Fruit fly (Drosophila melanogaster) whole organism, embryonic: ENCODE measurements around the gene CG43618.

Experiments used
- B-H2 ChIP-seq: fragments of 200-800 bp; sonication (Bioruptor generic); optimal IDR thresholded peaks from 2 replicates; lab custom pipeline; 2018; ENCODE audit warnings: missing biosample characterization, mild to moderate bottlenecking, missing genetic modification characterization
- C15 ChIP-seq: fragments of 200-800 bp; sonication (Bioruptor generic); IDR thresholded peaks from 3 replicates; pipeline ENCODE4 v1.3.6; 2022; ENCODE audit warnings: missing biosample characterization, missing genetic modification characterization
- CG10565 ChIP-seq: fragments of 200-800 bp; sonication (Bioruptor generic); optimal IDR thresholded peaks from 3 replicates; lab custom pipeline; 2016; ENCODE audit warnings: missing biosample characterization, mild to moderate bottlenecking, missing genetic modification characterization
- CG11247 ChIP-seq: fragments of 200-800 bp; sonication (Bioruptor generic); IDR thresholded peaks from 2 replicates; pipeline ENCODE4 v1.3.6; 2022; ENCODE audit warnings: missing biosample characterization, missing genetic modification characterization
- CG11696 ChIP-seq: fragments of 200-800 bp; sonication (Bioruptor generic); IDR thresholded peaks from 2 replicates; pipeline ENCODE4 v1.3.6; 2022; ENCODE audit warnings: missing biosample characterization, missing genetic modification characterization
- CG16863 ChIP-seq: fragments of 200-800 bp; sonication (Bioruptor generic); optimal IDR thresholded peaks from 3 replicates; lab custom pipeline; 2016; ENCODE audit warnings: missing biosample characterization, missing genetic modification characterization
- CG17912 ChIP-seq: fragments of 200-800 bp; sonication (Bioruptor generic); optimal IDR thresholded peaks from 2 replicates; lab custom pipeline; 2018; ENCODE audit warnings: missing biosample characterization, mild to moderate bottlenecking, missing genetic modification characterization
- CG18764 ChIP-seq: fragments of 200-800 bp; sonication (Bioruptor generic); optimal IDR thresholded peaks from 3 replicates; lab custom pipeline; 2016; ENCODE audit warnings: missing biosample characterization, missing genetic modification characterization
- CG3065 ChIP-seq: fragments of 200-800 bp; sonication (Bioruptor generic); optimal IDR thresholded peaks from 2 replicates; lab custom pipeline; 2016; ENCODE audit warnings: missing biosample characterization, missing genetic modification characterization
- CG31365 ChIP-seq: fragments of 200-800 bp; sonication (Bioruptor generic); optimal IDR thresholded peaks from 2 replicates; lab custom pipeline; 2018; ENCODE audit warnings: missing biosample characterization, mild to moderate bottlenecking, missing genetic modification characterization
- CG3281 ChIP-seq: fragments of 200-800 bp; sonication (Bioruptor generic); optimal IDR thresholded peaks from 3 replicates; lab custom pipeline; 2017; ENCODE audit warnings: missing biosample characterization, mild to moderate bottlenecking, missing genetic modification characterization
- CG33213 ChIP-seq: fragments of 200-800 bp; sonication (Bioruptor generic); optimal IDR thresholded peaks from 3 replicates; lab custom pipeline; 2016; ENCODE audit warnings: missing biosample characterization, missing genetic modification characterization
- CG4404 ChIP-seq: fragments of 200-800 bp; sonication (Bioruptor generic); IDR thresholded peaks from 2 replicates; pipeline ENCODE4 v1.3.6; 2022; ENCODE audit warnings: missing biosample characterization, missing genetic modification characterization
- CG7271 ChIP-seq: fragments of 200-800 bp; sonication (Bioruptor generic); optimal IDR thresholded peaks from 2 replicates; lab custom pipeline; 2018; ENCODE audit warnings: missing biosample characterization, mild to moderate bottlenecking, missing genetic modification characterization, moderate library complexity
- CG7839 ChIP-seq: fragments of 200-800 bp; sonication (Bioruptor generic); optimal IDR thresholded peaks from 3 replicates; lab custom pipeline; 2018; ENCODE audit warnings: missing biosample characterization, mild to moderate bottlenecking, missing genetic modification characterization, moderate library complexity
- Dbx ChIP-seq: fragments of 200-800 bp; sonication (Bioruptor generic); IDR thresholded peaks from 3 replicates; pipeline ENCODE4 v1.3.6; 2022; ENCODE audit warnings: missing biosample characterization, missing genetic modification characterization
- Doc3 ChIP-seq: fragments of 200-800 bp; sonication (Bioruptor generic); IDR thresholded peaks from 3 replicates; pipeline ENCODE4 v1.3.6; 2022; ENCODE audit warnings: missing biosample characterization, missing genetic modification characterization; ENCODE audit not compliant: partially characterized antibody
- Ets65A ChIP-seq: fragments of 200-800 bp; sonication (Bioruptor generic); peaks from one replicate; lab custom pipeline; 2016; ENCODE audit warnings: missing biosample characterization, missing genetic modification characterization
- GATAe ChIP-seq: fragments of 200-800 bp; sonication (Bioruptor generic); conservative IDR thresholded peaks from 2 replicates; pipeline ENCODE4 v1.3.6; 2022; ENCODE audit warnings: missing biosample characterization, missing genetic modification characterization
- Hr78 ChIP-seq, 2 experiments: fragments of 200-800 bp in 1 of 2; fragments of >200 bp in 1 of 2; sonication (Bioruptor generic) in 1 of 2; optimal IDR thresholded peaks; 2 replicates each; lab custom pipeline; 2017 to 2019; ENCODE audit warnings: missing biosample characterization in 2 of 2, missing genetic modification characterization in 2 of 2, mild to moderate bottlenecking in 1 of 2, moderate library complexity in 1 of 2
- MESR4 ChIP-seq: fragments of 200-800 bp; sonication (Bioruptor generic); optimal IDR thresholded peaks from 2 replicates; lab custom pipeline; 2018; ENCODE audit warnings: missing biosample characterization, mild to moderate bottlenecking, missing genetic modification characterization, moderate library complexity
- Meics ChIP-seq: fragments of 200-800 bp; sonication (Bioruptor generic); optimal IDR thresholded peaks from 2 replicates; lab custom pipeline; 2017; ENCODE audit warnings: missing biosample characterization, mild to moderate bottlenecking, missing genetic modification characterization
- Scr ChIP-seq: fragments of 200-800 bp; sonication (Bioruptor generic); IDR thresholded peaks from 2 replicates; pipeline ENCODE4 v1.3.6; 2022; ENCODE audit warnings: missing biosample characterization, missing genetic modification characterization; ENCODE audit not compliant: partially characterized antibody
- Sin3A ChIP-seq: fragments of >200 bp; optimal IDR thresholded peaks from 2 replicates; lab custom pipeline; 2018
- Spps ChIP-seq: fragments of 200-800 bp; sonication (Bioruptor generic); optimal IDR thresholded peaks from 2 replicates; lab custom pipeline; 2018; ENCODE audit warnings: missing biosample characterization, mild to moderate bottlenecking, missing genetic modification characterization
- Sry-β ChIP-seq: fragments of 200-800 bp; sonication (Bioruptor generic); optimal IDR thresholded peaks from 2 replicates; lab custom pipeline; 2018; ENCODE audit warnings: missing biosample characterization, mild to moderate bottlenecking, missing genetic modification characterization, moderate library complexity
- YL-1 ChIP-seq: fragments of 200-800 bp; sonication (Bioruptor generic); optimal IDR thresholded peaks from 3 replicates; lab custom pipeline; 2017; ENCODE audit warnings: missing biosample characterization, mild to moderate bottlenecking, missing genetic modification characterization
- al ChIP-seq: fragments of 200-800 bp; sonication (Bioruptor generic); IDR thresholded peaks from 2 replicates; pipeline ENCODE4 v1.3.6; 2022; ENCODE audit warnings: missing biosample characterization, missing genetic modification characterization
- ato ChIP-seq: fragments of 200-800 bp; sonication (Bioruptor generic); IDR thresholded peaks from 2 replicates; pipeline ENCODE4 v1.3.6; 2022; ENCODE audit warnings: missing biosample characterization, missing genetic modification characterization; ENCODE audit not compliant: partially characterized antibody
- bab2 ChIP-seq: fragments of 200-800 bp; sonication (Bioruptor generic); optimal IDR thresholded peaks from 2 replicates; lab custom pipeline; 2016; ENCODE audit warnings: missing biosample characterization, missing genetic modification characterization
- bowl ChIP-seq: fragments of 200-800 bp; sonication (Bioruptor generic); IDR thresholded peaks from 2 replicates; pipeline ENCODE4 v1.3.6; 2022; ENCODE audit warnings: missing biosample characterization, missing genetic modification characterization
- br ChIP-seq: fragments of >200 bp; optimal IDR thresholded peaks from 2 replicates; lab custom pipeline; 2017
- chm ChIP-seq: fragments of 200-800 bp; sonication (Bioruptor generic); IDR thresholded peaks from 2 replicates; pipeline ENCODE4 v1.3.6; 2022; ENCODE audit warnings: missing biosample characterization, missing genetic modification characterization
- cwo ChIP-seq: fragments of 200-800 bp; sonication (Bioruptor generic); optimal IDR thresholded peaks from 3 replicates; lab custom pipeline; 2017; ENCODE audit warnings: missing biosample characterization, missing genetic modification characterization, mild to moderate bottlenecking, moderate library complexity, missing genetic modification reagents
- eyg ChIP-seq: fragments of 200-800 bp; sonication (Bioruptor generic); optimal IDR thresholded peaks from 3 replicates; lab custom pipeline; 2016; ENCODE audit warnings: missing biosample characterization, missing genetic modification characterization
- fd96Cb ChIP-seq: fragments of 200-800 bp; sonication (Bioruptor generic); optimal IDR thresholded peaks from 2 replicates; lab custom pipeline; 2018; ENCODE audit warnings: missing biosample characterization, mild to moderate bottlenecking, missing genetic modification characterization, moderate library complexity
- jing ChIP-seq: fragments of 200-800 bp; sonication (Bioruptor generic); optimal IDR thresholded peaks from 2 replicates; lab custom pipeline; 2018; ENCODE audit warnings: missing biosample characterization, mild to moderate bottlenecking, missing genetic modification characterization
- jumu ChIP-seq: fragments of 200-800 bp; sonication (Bioruptor generic); optimal IDR thresholded peaks from 3 replicates; lab custom pipeline; 2016; ENCODE audit warnings: missing biosample characterization, missing genetic modification characterization
- kay ChIP-seq: fragments of 200-800 bp; sonication (Bioruptor generic); optimal IDR thresholded peaks from 2 replicates; lab custom pipeline; 2016; ENCODE audit warnings: missing biosample characterization, missing genetic modification characterization
- lov ChIP-seq, 2 experiments: fragments of 200-800 bp in 1 of 2; fragments of >200 bp in 1 of 2; sonication (Bioruptor generic) in 1 of 2; IDR thresholded peaks in 1 of 2; optimal IDR thresholded peaks in 1 of 2; 2 replicates in 1 of 2; 3 replicates in 1 of 2; pipeline versions ENCODE4 v1.3.6 to Lab custom; 2017 to 2022; ENCODE audit warnings: missing biosample characterization in 1 of 2, missing genetic modification characterization in 1 of 2
- mld ChIP-seq: fragments of 200-800 bp; sonication (Bioruptor generic); IDR thresholded peaks from 3 replicates; pipeline ENCODE4 v1.3.6; 2022; ENCODE audit warnings: missing biosample characterization, missing genetic modification characterization; ENCODE audit not compliant: partially characterized antibody
- odd ChIP-seq: fragments of 200-800 bp; sonication (Bioruptor generic); optimal IDR thresholded peaks from 2 replicates; lab custom pipeline; 2017; ENCODE audit warnings: missing biosample characterization, mild to moderate bottlenecking, missing genetic modification characterization
- pho ChIP-seq: fragments of 200-800 bp; sonication (Bioruptor generic); optimal IDR thresholded peaks from 2 replicates; lab custom pipeline; 2016; ENCODE audit warnings: missing biosample characterization, missing genetic modification characterization
- pita ChIP-seq: fragments of 200-800 bp; sonication (Bioruptor generic); optimal IDR thresholded peaks from 2 replicates; lab custom pipeline; 2017; ENCODE audit warnings: missing biosample characterization, mild to moderate bottlenecking, missing genetic modification characterization
- repo ChIP-seq: fragments of 200-800 bp; sonication (Bioruptor generic); optimal IDR thresholded peaks from 2 replicates; lab custom pipeline; 2016; ENCODE audit warnings: missing biosample characterization, missing genetic modification characterization
- seq ChIP-seq: fragments of 200-800 bp; sonication (Bioruptor generic); IDR thresholded peaks from 2 replicates; pipeline ENCODE4 v1.3.6; 2022; ENCODE audit warnings: missing biosample characterization, missing genetic modification characterization
- slp2 ChIP-seq: fragments of 200-800 bp; sonication (Bioruptor generic); optimal IDR thresholded peaks from 2 replicates; lab custom pipeline; 2016; ENCODE audit warnings: missing biosample characterization, missing genetic modification characterization
- tio ChIP-seq: fragments of 200-800 bp; sonication (Bioruptor generic); optimal IDR thresholded peaks from 2 replicates; lab custom pipeline; 2017; ENCODE audit warnings: missing biosample characterization, missing genetic modification characterization, inconsistent platforms
- tll ChIP-seq, 2 experiments: fragments of 200-800 bp in 1 of 2; fragments of >200 bp in 1 of 2; sonication (Bioruptor generic) in 1 of 2; optimal IDR thresholded peaks; 2 replicates each; lab custom pipeline; 2017 to 2019; ENCODE audit warnings: missing biosample characterization in 2 of 2, missing genetic modification characterization in 2 of 2, mild to moderate bottlenecking in 1 of 2, moderate library complexity in 1 of 2
- trh ChIP-seq: fragments of 200-800 bp; sonication (Bioruptor generic); optimal IDR thresholded peaks from 2 replicates; lab custom pipeline; 2016; ENCODE audit warnings: missing biosample characterization, missing genetic modification characterization

Gene CG43618

dm6 chr3R:8001074-8001669, 47.8 kb upstream of the CG43618 start, which contains the start of the genes Kmn2 and CG2698 (continued):
- peak; percentile 96 for TF ChIP-seq fd96Cb (tag; lab: Kevin White, UChicago)
- TF ChIP-seq Scr (GFP tag; lab: Robert Waterston, UW): peak; percentile 75
- peak; percentile 97 for TF ChIP-seq al (GFP tag; lab: Robert Waterston, UW)
- TF ChIP-seq Spps (tag; lab: Kevin White, UChicago): peak; percentile 84
- peak; percentile 95 for TF ChIP-seq B-H2 (GFP tag; lab: Kevin White, UChicago)
- TF ChIP-seq odd: peak; percentile 90
- peak; percentile 55 for TF ChIP-seq Sin3A
- TF ChIP-seq CG7271: peak; percentile 68
- TF ChIP-seq CG17912 (GFP tag; lab: Kevin White, UChicago): peak; percentile 86
- TF ChIP-seq Doc3: 0 out of 3 replicates have a peak, but pooled peaks have one; percentile 35
- TF ChIP-seq YL-1 (GFP tag; lab: Kevin White, UChicago): peak; percentile 94
- peak; percentile 84 for TF ChIP-seq bab2 (GFP tag; lab: Kevin White, UChicago)
- TF ChIP-seq chm (GFP tag; lab: Robert Waterston, UW): peak; percentile 98
- TF ChIP-seq Dbx (GFP tag; lab: Robert Waterston, UW): peak; percentile 98
- peak; percentile 91 for TF ChIP-seq trh (GFP tag; lab: Kevin White, UChicago)
- peak; percentile 94 for TF ChIP-seq CG18764 (GFP tag; lab: Kevin White, UChicago)
- TF ChIP-seq br (lab: Kevin White, UChicago): no peak
- TF ChIP-seq eyg (GFP tag; lab: Kevin White, UChicago): peak; percentile 10
- peak; percentile 94 for TF ChIP-seq CG3281 (GFP tag; lab: Kevin White, UChicago)
- TF ChIP-seq CG4404 (GFP tag; lab: Robert Waterston, UW): peak; percentile 97
- peak; percentile 31 for TF ChIP-seq CG33213 (GFP tag; lab: Kevin White, UChicago)
- no peak for TF ChIP-seq mld
- peak; percentile 83 for TF ChIP-seq CG16863 (GFP tag; lab: Kevin White, UChicago)
- TF ChIP-seq kay (GFP tag; lab: Kevin White, UChicago): peak; percentile 85
- TF ChIP-seq CG11696 (GFP tag; lab: Robert Waterston, UW): peak; percentile 86
- peak; percentile 98 for TF ChIP-seq CG11247 (GFP tag; lab: Robert Waterston, UW)
- TF ChIP-seq seq (GFP tag; lab: Robert Waterston, UW): peak; percentile 97
- TF ChIP-seq lov (optimal IDR thresholded peaks at IDR 0.05; lab: Kevin White, UChicago): no peak
- peak; percentile 95 for TF ChIP-seq lov (GFP tag; IDR thresholded peaks at IDR 0.05; lab: Robert Waterston, UW)
- TF ChIP-seq Ets65A (GFP tag; lab: Kevin White, UChicago): peak; percentile 96
- peak; percentile 77 for TF ChIP-seq CG10565 (GFP tag; lab: Kevin White, UChicago)
- peak in 1 of 2 experiments; percentile 67 for TF ChIP-seq Hr78 (GFP tag; optimal IDR thresholded peaks at IDR 0.05; lab: Kevin White, UChicago)
- TF ChIP-seq pho: peak; percentile 84
- peak; percentile 37 to 41 for TF ChIP-seq tll (GFP tag; optimal IDR thresholded peaks at IDR 0.05; lab: Kevin White, UChicago)
- peak; percentile 95 for TF ChIP-seq tio (GFP tag; lab: Kevin White, UChicago)
- TF ChIP-seq slp2: peak; percentile 63
- TF ChIP-seq jing (GFP tag; lab: Kevin White, UChicago): peak; percentile 85
- TF ChIP-seq pita (GFP tag; lab: Kevin White, UChicago): no peak
- peak; percentile 40 for TF ChIP-seq Sry-β (GFP tag; lab: Kevin White, UChicago)
- peak; percentile 79 for TF ChIP-seq jumu (GFP tag; lab: Kevin White, UChicago)
- TF ChIP-seq C15 (GFP tag; lab: Robert Waterston, UW): peak; percentile 96
- TF ChIP-seq cwo (GFP tag; lab: Kevin White, UChicago): peak; percentile 88
- TF ChIP-seq repo (GFP tag; lab: Kevin White, UChicago): peak; percentile 67
- peak; percentile 70 for TF ChIP-seq CG31365 (tag; lab: Kevin White, UChicago)
- peak; percentile 90; the same call in 1 of the 2 replicates for TF ChIP-seq GATAe (GFP tag; lab: Robert Waterston, UW)
- peak; percentile 95 for TF ChIP-seq Meics (GFP tag; lab: Kevin White, UChicago)
- peak; percentile 97 for TF ChIP-seq CG7839 (tag; lab: Kevin White, UChicago)
- TF ChIP-seq bowl (GFP tag; lab: Robert Waterston, UW): peak; percentile 93
- TF ChIP-seq CG3065 (GFP tag; lab: Kevin White, UChicago): peak; percentile 79
- TF ChIP-seq ato: no peak
- no peak for TF ChIP-seq MESR4 (GFP tag; lab: Kevin White, UChicago)
